Fruit fly (Drosophila melanogaster): ENCODE results near the gene CG17260.
A peak's percentile ranks its signal among the peaks of the same experiment; 100 is the strongest.

Gene CG17260

dm6 chr2L:2987681-2988381 is 49.2 kb upstream of the CG17260 start, which contains the start of the genes Chd1 and Bem46 (continued):
- TF ChIP-seq gem (tag; optimal IDR thresholded peaks at IDR 0.05) (peak; percentile 94), CG14667 (GFP tag; IDR thresholded peaks at IDR 0.05) (peak; percentile 83), ATbp (GFP tag; optimal IDR thresholded peaks at IDR 0.05) (no peak), CTCF (GFP tag; optimal IDR thresholded peaks at IDR 0.05) (no peak), twi (tag; optimal IDR thresholded peaks at IDR 0.05) (peak; percentile 81), cad (GFP tag; optimal IDR thresholded peaks at IDR 0.05) (no peak), chm (GFP tag; IDR thresholded peaks at IDR 0.05) (peak; percentile 67), Deaf1 (tag; optimal IDR thresholded peaks at IDR 0.05) (no peak), CG10209 (GFP tag; optimal IDR thresholded peaks at IDR 0.05) (peak; percentile 83), nerfin-2 (GFP tag; IDR thresholded peaks at IDR 0.05; ENCODE audit: partially characterized antibody) (no peak), Doc2 (GFP tag; IDR thresholded peaks at IDR 0.05) (0 out of 2 replicates have a peak, but pooled peaks have one; percentile 60), Scr (GFP tag; IDR thresholded peaks at IDR 0.05; ENCODE audit: partially characterized antibody) (peak; percentile 74), CG12299 (tag; optimal IDR thresholded peaks at IDR 0.05) (peak; percentile 69), hth (optimal IDR thresholded peaks at IDR 0.05) (no peak), Lhr (GFP tag; optimal IDR thresholded peaks at IDR 0.05) (no peak), zen (tag; optimal IDR thresholded peaks at IDR 0.05) (peak; percentile 83), Drgx (GFP tag; IDR thresholded peaks at IDR 0.05) (peak; percentile 68), sens (GFP tag) (peak; percentile 94), CG17186 (GFP tag; optimal IDR thresholded peaks at IDR 0.05) (peak; percentile 46), zfh2 (GFP tag; optimal IDR thresholded peaks at IDR 0.05) (peak; percentile 84), CG13296 (GFP tag; optimal IDR thresholded peaks at IDR 0.05) (peak; percentile 84), CG6813 (GFP tag; optimal IDR thresholded peaks at IDR 0.05) (peak; percentile 60), tin (GFP tag; optimal IDR thresholded peaks at IDR 0.05) (peak; percentile 87), ci (GFP tag; IDR thresholded peaks at IDR 0.05) (peak; percentile 84), lbe (GFP tag; optimal IDR thresholded peaks at IDR 0.05) (peak; percentile 36), lola (GFP tag; optimal IDR thresholded peaks at IDR 0.05) (peak in 1 of 3 experiments; percentile 87), dpn (GFP tag; optimal IDR thresholded peaks at IDR 0.05) (peak; percentile 75 to 89), maf-S (GFP tag; optimal IDR thresholded peaks at IDR 0.05) (peak; percentile 61), tgo (GFP tag; IDR thresholded peaks at IDR 0.05) (peak; percentile 85), trh (GFP tag; optimal IDR thresholded peaks at IDR 0.05) (peak; percentile 81), crc (GFP tag; optimal IDR thresholded peaks at IDR 0.05) (peak; percentile 37), CG12071 (GFP tag; optimal IDR thresholded peaks at IDR 0.05) (peak; percentile 14), Poxn (GFP tag; IDR thresholded peaks at IDR 0.05) (peak; percentile 44; the same call in 1 of the 2 replicates), CG11456 (GFP tag; IDR thresholded peaks at IDR 0.05) (peak; percentile 83), sob (GFP tag; IDR thresholded peaks at IDR 0.05) (peak; percentile 80), CG15479 (GFP tag; optimal IDR thresholded peaks at IDR 0.05) (peak; percentile 1), sens-2 (GFP tag; IDR thresholded peaks at IDR 0.05) (no peak), Ets97D (GFP tag; optimal IDR thresholded peaks at IDR 0.05) (peak; percentile 34), sim (GFP tag; IDR thresholded peaks at IDR 0.05) (no peak), Mes4 (GFP tag; optimal IDR thresholded peaks at IDR 0.05) (no peak), CG3407 (GFP tag; optimal IDR thresholded peaks at IDR 0.05) (peak; percentile 67), CG42726 (GFP tag; IDR thresholded peaks at IDR 0.05; ENCODE audit: partially characterized antibody) (no peak), klu (GFP tag; IDR thresholded peaks at IDR 0.05) (peak; percentile 87), CG34224 (GFP tag; IDR thresholded peaks at IDR 0.05; ENCODE audit: partially characterized antibody) (no peak; the same call in 2 of the 3 replicates), CG6689 (GFP tag; IDR thresholded peaks at IDR 0.05) (peak; percentile 84), Bgb (GFP tag; IDR thresholded peaks at IDR 0.05; ENCODE audit: partially characterized antibody) (no peak), CG33557 (GFP tag; optimal IDR thresholded peaks at IDR 0.05) (peak; percentile 73), Neu2 (GFP tag; optimal IDR thresholded peaks at IDR 0.05; ENCODE audit: borderline replicate concordance) (no peak), dmrt11E (tag; optimal IDR thresholded peaks at IDR 0.05) (peak; percentile 86), esg (GFP tag; conservative IDR thresholded peaks at IDR 0.05) (peak; percentile 87)

Data from whole organism, embryonic.